Worm (Caenorhabditis elegans) whole organism, dauer: Measurements from ENCODE around the gene ZC196.8.
"Not testable (repeated sequence)": the region's sequence is repeated elsewhere in the genome, so short reads cannot be mapped to it uniquely, and the experiment has no call there.

Experiments
- unc-62 ChIP-seq: sonication (generic microtip); optimal IDR thresholded peaks from 2 replicates; lab custom pipeline; 2017; ENCODE audit warnings: missing biosample characterization, missing genetic modification reagents, missing genetic modification characterization

The ZC196.8 gene

DNA sequence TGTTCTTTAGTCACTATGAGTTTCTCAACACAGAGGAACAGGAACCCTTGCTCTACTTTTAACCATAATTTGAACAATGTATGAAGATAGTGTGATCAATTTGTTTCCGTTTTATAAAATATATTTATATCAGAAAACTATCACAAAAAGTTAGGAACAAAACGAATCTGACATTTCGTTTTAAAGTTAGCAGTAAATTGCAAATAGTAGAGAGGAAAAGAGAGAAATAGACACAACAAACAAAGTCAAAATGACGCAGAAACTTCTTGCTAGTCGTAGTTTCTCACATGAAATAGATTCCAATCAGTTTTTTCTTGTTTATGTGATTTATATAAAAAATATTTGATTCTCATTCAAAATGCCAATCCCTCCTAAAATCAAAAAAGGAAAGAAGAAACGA is 7.0 kb upstream of the ZC196.8 start, which contains the start of gene ZC196.5:
TSS of gene ZC196.5 (plus strand) at position 301 of the 400 bp plus-strand sequence.
- no peak for TF ChIP-seq unc-62 (GFP tag; lab: Kevin White, UChicago)

DNA sequence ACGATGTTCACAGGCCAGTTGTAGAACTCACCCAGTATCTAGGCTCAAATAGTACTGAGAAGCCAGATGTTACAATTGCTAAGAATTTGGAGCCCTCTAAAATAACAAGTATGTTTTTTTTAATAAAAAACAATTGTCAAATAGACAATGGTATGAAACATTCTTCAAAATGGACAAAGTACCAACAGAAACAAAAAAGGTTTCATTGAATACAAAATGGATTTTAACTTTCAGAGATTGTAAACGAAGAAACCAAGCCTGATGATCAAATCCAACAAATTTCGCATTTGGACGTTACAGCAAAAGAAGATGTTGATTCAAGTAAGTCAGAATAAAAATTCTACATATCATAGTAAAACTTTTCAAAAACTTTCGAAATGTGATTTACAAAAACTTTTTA is 5.0 kb upstream of the ZC196.8 start, which contains the start of gene ZC196.9:
TSS of gene ZC196.9 (minus strand) at position 101 of the 400 bp plus-strand sequence.
- TF ChIP-seq unc-62 (GFP tag; lab: Kevin White, UChicago): no peak

DNA sequence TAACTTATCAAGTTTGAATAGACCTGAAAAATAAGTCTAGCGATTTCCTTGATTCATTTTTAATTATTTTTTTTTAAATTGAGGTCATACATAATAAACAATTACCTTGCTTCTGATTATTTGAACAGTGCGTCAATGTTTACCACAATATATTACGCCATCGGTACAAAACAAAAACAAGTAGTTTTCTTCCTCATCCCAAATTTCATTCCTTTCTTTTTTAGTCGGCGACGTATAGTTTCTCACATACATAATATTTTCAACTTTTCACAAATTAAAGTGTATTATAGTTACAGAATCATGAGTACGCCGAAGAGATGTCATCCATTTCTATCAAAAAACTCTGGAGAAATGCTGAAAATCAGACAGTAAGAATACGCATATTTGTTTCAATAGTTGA is 4.2 kb upstream of the ZC196.8 start, which contains the start of gene droe-8:
TSS of gene droe-8 (plus strand) at position 301 of the 400 bp plus-strand sequence.
- TF ChIP-seq unc-62 (GFP tag; lab: Kevin White, UChicago): not testable (repeated sequence)

DNA sequence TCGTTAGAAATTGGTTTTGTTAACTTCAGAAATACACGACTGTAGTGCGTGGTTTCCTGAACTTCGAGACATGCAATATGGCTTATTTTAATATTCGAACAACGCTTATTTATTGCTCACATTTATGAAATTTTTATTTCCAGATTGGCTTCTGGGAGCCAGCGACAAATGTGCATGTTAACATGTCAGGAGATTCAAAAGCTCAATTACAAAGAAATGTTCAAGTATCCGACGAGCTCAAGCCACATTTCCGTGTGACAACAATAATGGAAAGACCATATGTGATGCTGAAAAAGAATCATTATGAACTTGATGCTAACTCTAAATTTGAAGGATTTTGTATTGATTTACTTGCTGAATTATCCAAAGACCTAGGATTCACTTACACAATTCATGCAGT is 3.7 kb downstream of the ZC196.8 start:
- TF ChIP-seq unc-62 (GFP tag; lab: Kevin White, UChicago): no peak

DNA sequence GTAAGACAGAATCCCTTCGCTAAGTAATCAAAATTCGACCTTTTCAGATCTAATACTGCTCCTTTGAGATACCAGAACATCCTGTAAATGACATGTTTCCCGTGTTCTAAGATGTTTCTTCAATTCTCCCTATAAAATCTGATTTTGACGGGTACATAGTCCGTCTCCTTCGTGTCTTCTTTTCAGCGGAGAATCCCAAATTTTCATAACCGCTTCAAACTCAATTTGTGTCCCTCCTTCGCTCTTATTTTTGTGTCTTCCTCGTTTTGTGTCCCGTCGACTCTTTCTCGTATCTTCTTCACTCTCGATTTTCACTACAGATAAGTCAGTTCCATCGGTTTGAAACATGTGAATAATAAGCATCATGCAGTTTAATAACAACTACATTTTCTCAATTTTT is 5.9 kb downstream of the ZC196.8 start, which contains the start of gene glr-5:
TSS of gene glr-5 (plus strand) at position 321 of the 400 bp plus-strand sequence.
- no peak for TF ChIP-seq unc-62 (GFP tag; lab: Kevin White, UChicago)

DNA sequence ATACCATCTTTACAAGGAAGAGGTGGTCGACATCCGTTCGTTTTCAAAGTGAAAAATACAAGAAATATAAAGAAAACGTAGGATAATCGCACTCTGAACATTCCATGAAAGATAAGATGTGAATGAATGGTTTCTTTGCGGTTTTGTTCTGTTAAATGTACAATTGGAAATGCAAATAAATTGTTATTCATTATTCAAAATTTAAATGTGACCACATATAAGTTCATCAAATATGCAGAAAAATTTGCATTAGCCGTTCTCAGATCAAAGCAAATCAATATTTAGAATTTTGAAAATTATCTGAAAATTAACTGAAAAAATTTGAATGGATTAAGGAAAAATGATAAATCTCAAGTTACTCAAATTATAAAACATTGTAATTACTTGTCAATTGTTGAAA is 10.2 kb downstream of the ZC196.8 start, which contains the start of gene ZC178.2:
TSS of gene ZC178.2 (minus strand) at position 101 of the 400 bp plus-strand sequence.
- no peak for TF ChIP-seq unc-62 (GFP tag; lab: Kevin White, UChicago)

DNA sequence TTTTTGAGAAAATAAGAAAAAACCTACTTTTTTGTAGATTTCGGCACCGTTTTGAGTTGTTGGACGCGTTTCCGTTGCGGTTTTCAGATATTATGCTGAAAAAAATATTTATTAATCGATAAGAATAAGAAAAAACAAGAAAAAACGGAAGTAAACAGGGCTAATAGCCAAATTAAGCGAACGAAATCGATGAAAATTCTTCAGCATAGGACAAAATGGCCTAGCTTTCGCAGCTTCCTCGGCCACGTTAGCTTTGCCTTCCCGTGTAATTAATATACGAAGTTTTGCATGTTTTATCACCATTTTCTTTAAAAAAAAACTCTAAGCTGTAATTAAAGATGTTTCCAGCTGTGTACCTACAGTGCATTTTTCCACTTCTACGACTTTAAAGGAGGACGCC is 25.8 kb downstream of the ZC196.8 start, which contains the start of gene ZC190.10:
TSS of gene ZC190.10 (minus strand) at position 101 of the 400 bp plus-strand sequence.
- TF ChIP-seq unc-62 (GFP tag; lab: Kevin White, UChicago): not testable (repeated sequence)

DNA sequence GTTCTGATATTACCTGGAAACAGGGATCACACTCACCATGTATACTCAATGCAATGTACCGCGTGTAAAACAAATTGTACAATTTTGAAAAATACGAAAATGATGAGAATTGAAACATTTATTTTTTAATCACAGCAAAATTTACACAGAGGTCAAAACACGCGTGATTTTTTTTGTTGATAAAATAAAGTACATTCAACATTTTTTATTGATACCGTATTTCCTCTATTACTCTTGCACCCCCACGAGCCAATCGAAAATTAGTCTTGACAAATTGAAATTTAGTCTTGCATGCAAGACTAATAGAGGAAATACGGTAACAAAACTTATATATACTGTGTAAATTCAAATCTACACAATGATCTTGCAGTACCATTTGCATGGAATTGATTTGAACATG is 34.4 kb downstream of the ZC196.8 start, which contains the start of gene ZC190.8:
TSS of gene ZC190.8 (minus strand) at position 101 of the 400 bp plus-strand sequence.
- TF ChIP-seq unc-62 (GFP tag; lab: Kevin White, UChicago): no peak

DNA sequence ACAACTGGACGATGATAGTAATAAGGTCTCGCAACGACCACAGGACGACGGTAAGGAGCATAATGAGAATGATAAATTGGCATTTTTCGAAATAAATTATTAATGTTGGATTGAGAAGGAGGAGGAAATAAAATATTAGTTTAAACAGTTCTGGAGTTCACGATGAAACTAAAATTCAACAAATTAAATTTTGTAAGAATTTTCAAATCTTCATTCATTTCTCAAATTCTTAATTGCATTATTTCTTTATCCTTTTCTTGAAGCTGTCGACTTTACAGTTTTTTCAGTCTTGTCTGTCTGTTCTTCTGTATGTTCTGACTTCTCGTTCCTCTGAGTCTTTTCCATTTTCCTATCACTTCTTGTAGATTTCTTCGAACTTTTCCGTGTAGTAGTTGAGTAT is 35.3 kb downstream of the ZC196.8 start, which contains the start of gene ZC190.7:
TSS of gene ZC190.7 (minus strand) at position 101 of the 400 bp plus-strand sequence.
- no peak for TF ChIP-seq unc-62 (GFP tag; lab: Kevin White, UChicago)

DNA sequence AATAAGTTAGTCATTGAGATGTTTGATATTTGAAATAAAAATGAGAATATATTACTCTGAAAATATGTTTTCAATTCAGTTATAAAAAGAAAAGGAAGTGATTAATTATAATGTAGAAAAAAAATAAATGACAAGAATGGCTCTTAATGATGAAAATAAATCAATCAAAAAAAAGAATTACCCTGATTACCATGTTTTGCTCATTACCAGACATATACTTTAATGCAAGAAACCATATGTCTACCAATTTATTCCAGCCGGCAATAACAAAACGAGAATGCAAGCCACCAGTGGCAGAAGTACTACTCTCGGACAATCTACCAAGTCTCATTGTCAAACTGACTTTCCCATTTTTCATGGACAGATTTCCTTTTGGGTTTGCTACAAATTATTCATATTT is 38.3 kb downstream of the ZC196.8 start:
- TF ChIP-seq unc-62 (GFP tag; lab: Kevin White, UChicago): no peak

DNA sequence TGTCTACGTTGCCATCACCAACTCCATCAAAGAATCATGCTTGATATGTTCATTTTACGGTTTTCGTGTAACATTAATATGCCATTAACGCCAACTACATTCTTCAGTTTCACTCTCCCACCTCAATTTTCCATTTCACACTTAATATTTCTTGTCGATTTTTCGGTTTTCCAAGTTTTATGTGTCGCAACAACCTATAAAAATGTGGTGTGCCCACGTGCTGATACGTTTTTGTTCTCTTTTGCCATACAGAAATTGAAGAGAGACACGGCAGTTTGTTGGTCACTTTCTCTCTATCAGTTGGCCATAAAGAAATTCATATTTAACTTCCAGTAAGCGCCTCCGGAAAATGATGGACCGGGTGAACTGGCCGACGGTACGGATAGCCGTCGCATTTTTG is 39.3 kb downstream of the ZC196.8 start, which contains the start of gene cln-3.3:
TSS of gene cln-3.3 (plus strand) at position 334 of the 400 bp plus-strand sequence.
- TF ChIP-seq unc-62 (GFP tag; lab: Kevin White, UChicago): no peak

DNA sequence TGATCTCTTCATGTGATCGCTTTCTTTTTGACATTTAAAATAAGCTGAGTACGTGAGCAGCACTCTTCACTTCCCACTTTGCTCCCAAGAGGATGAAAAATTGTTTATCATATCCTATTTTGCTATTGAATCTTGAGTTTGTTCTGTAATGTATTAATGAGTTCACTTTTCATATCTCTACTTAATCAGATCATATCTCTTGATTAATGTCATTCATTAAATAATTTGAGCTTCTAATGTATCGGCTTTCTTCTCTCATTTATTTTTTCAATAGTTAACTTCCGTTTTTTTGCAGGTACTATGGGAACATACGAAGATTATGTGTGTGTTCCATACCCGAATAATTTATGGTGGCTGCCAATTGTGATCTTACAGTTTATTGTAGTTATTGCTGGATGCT is 41.0 kb downstream of the ZC196.8 start, which contains the start of gene ZC190.2:
TSS of gene ZC190.2 (plus strand) at position 301 of the 400 bp plus-strand sequence.
- no peak for TF ChIP-seq unc-62 (GFP tag; lab: Kevin White, UChicago)

DNA sequence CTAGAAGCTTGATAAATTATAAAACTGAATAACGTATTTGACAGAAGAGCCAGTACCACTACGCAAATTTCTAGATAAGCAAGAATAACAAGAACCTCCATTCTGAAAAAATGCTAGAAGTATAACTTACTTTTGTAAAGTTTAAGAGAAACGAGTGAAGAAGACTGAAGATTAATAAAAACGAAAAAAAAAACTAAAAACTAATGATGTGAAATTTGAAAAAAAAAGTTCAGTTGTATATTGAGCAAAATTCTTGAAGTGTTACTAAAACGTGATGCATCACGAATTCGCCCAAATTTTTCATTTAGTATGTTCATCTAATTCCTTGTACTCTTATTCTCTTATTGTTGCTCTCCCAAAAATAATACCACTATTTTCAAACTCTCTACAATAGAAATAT is 44.9 kb downstream of the ZC196.8 start, which contains the start of gene ZC190.6:
TSS of gene ZC190.6 (minus strand) at position 101 of the 400 bp plus-strand sequence.
- TF ChIP-seq unc-62 (GFP tag; lab: Kevin White, UChicago): no peak

DNA sequence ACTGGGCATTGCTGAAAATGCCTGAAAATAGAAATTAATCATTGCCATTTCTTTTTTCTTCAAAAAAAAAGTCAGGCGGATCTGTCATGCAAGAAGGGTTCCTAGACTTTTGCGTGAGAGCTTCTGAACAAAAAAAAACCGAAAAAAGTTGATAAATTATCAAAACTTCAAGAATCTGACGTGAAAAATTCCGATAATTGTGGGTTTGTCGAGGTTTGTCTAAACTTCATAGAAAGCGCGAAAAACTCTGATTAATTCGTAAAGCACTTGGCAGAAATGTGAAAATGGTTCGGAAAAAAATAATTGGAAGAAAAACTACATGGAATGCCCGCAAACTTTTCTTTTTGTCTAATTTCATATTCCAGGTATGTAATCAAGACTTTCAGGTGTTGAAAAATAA is 48.6 kb downstream of the ZC196.8 start, which contains the start of gene ZC190.5:
TSS of gene ZC190.5 (minus strand) at position 101 of the 400 bp plus-strand sequence.
- no peak for TF ChIP-seq unc-62 (GFP tag; lab: Kevin White, UChicago)

DNA sequence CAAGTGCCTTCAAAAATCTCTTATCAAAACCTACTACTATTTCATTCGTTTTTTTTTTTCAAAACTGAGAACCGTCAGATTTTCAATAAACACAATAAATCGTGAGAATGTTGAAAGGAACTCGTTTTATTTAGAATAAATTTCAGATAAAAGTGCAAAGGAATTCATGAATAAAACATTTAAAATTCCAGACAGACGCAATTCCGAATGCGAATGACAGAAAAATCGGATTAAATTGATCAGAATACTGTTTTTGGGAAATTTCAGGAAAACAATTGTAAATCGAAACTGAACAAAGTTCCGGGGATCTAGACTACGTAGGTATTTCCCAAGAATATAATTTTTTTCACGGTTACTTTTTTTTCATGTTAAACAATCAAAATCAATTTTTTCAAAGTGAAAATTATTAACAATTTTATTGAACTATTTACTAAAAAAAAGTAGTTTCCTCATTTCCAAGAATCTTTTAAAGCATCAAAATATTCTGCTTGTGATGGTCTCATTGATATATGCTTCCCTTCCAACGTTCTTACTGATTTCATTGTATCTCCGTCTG is 50.4 kb downstream of the ZC196.8 start:
- TF ChIP-seq unc-62 (GFP tag; lab: Kevin White, UChicago): no peak
